Fruit fly (Drosophila melanogaster): Measurements from ENCODE around the gene Gr93c.
A peak's percentile ranks its signal among the peaks of the same experiment; 100 is the strongest.

Gene Gr93c

dm6 chr3R:21853618-21854573 lies 8.8 kb upstream of the Gr93c start (continued):
- TF ChIP-seq CG7556 (GFP tag; optimal IDR thresholded peaks at IDR 0.05) (no peak), CG10979 (tag; optimal IDR thresholded peaks at IDR 0.05) (no peak), CG13775 (GFP tag; optimal IDR thresholded peaks at IDR 0.05) (peak; percentile 1), fd3F (GFP tag; optimal IDR thresholded peaks at IDR 0.05) (no peak), Eip74EF (GFP tag; optimal IDR thresholded peaks at IDR 0.05) (no peak), CG17829 (tag; optimal IDR thresholded peaks at IDR 0.05) (no peak), CG1832 (GFP tag; optimal IDR thresholded peaks at IDR 0.05) (peak; percentile 66)

DNA sequence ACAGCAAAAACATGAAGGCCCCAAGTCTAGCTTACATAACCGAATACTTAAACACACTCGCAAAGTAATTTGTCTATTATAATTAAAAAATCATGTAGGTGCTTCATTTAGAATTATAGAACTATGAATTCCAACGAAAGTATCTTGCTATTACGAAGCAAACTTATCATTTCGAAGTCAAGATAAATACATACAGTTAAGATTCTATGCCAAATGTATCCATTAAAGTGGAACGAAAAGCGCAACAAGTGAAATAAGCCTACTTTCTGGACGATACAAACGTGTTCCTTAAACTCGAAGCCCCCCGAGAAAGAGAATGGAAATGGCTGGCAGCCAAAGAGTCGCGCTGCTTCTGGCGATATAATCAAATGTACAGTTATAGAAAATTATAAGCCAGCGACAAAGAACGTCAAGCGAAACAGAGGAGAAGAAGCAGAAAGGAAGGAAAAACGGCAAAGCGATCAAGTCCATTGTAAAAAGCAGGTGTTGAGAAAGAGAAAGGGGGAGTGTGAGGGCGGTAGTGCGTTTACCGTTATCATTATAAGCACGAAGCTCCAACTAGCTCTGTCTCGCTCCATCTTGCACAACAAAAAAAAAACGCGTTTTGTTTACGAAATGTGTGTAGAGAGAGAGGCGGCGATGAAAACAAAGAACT lies 7.6 kb upstream of the Gr93c start:
- TF ChIP-seq lmd (GFP tag; IDR thresholded peaks at IDR 0.05), result 0 out of 2 replicates have a peak, but pooled peaks have one; percentile 43
- TF ChIP-seq ci (GFP tag; IDR thresholded peaks at IDR 0.05), result peak; percentile 27; the same call in 1 of the 3 replicates
- TF ChIP-seq CG6689 (GFP tag; IDR thresholded peaks at IDR 0.05), result 0 out of 2 replicates have a peak, but pooled peaks have one; percentile 32
- TF ChIP-seq CG2199 (GFP tag; IDR thresholded peaks at IDR 0.05), result peak; percentile 68; the same call in 2 of the 3 replicates
- TF ChIP-seq Xrp1 (GFP tag; IDR thresholded peaks at IDR 0.05), result peak; percentile 26; the same call in 1 of the 2 replicates
- peak; percentile 37 for TF ChIP-seq mam (GFP tag; optimal IDR thresholded peaks at IDR 0.05)
- TF ChIP-seq Optix (GFP tag; IDR thresholded peaks at IDR 0.05), result no peak
- peak; percentile 6 for TF ChIP-seq CG3163 (GFP tag; optimal IDR thresholded peaks at IDR 0.05)
- no peak for TF ChIP-seq CG10431 (GFP tag; optimal IDR thresholded peaks at IDR 0.05)
- TF ChIP-seq tap (tag; optimal IDR thresholded peaks at IDR 0.05), result peak; percentile 28
- TF ChIP-seq CG4328 (GFP tag; optimal IDR thresholded peaks at IDR 0.05), result no peak
- 0 out of 2 replicates have a peak, but pooled peaks have one; percentile 21 for TF ChIP-seq Bgb (GFP tag; IDR thresholded peaks at IDR 0.05; ENCODE audit: partially characterized antibody)
- TF ChIP-seq Hr51 (GFP tag; optimal IDR thresholded peaks at IDR 0.05), result peak in 1 of 2 experiments; percentile 36
- TF ChIP-seq CG17829 (tag; optimal IDR thresholded peaks at IDR 0.05), result no peak
- peak; percentile 59 for TF ChIP-seq Meics (GFP tag; optimal IDR thresholded peaks at IDR 0.05)
- TF ChIP-seq Chrac-16 (GFP tag; optimal IDR thresholded peaks at IDR 0.05), result no peak
- no peak for TF ChIP-seq Ravus (GFP tag; IDR thresholded peaks at IDR 0.05)
- TF ChIP-seq CHES-1-like (GFP tag; optimal IDR thresholded peaks at IDR 0.05), result no peak
- TF ChIP-seq Bdp1 (GFP tag; optimal IDR thresholded peaks at IDR 0.05), result no peak
- TF ChIP-seq Med (GFP tag), result peak; percentile 78
- TF ChIP-seq CG15269 (tag; optimal IDR thresholded peaks at IDR 0.05), result peak; percentile 42
- TF ChIP-seq CG4360 (GFP tag; IDR thresholded peaks at IDR 0.05), result 0 out of 2 replicates have a peak, but pooled peaks have one; percentile 17
- peak; percentile 15 for TF ChIP-seq CG13775 (GFP tag; optimal IDR thresholded peaks at IDR 0.05)
- TF ChIP-seq sna (GFP tag; IDR thresholded peaks at IDR 0.05; ENCODE audit: partially characterized antibody), result no peak
- no peak for TF ChIP-seq CG1832 (GFP tag; optimal IDR thresholded peaks at IDR 0.05)
- peak; percentile 46 for TF ChIP-seq CG7556 (GFP tag; optimal IDR thresholded peaks at IDR 0.05)
- TF ChIP-seq CG2889 (GFP tag; IDR thresholded peaks at IDR 0.05), result no peak
- TF ChIP-seq dpn (GFP tag; optimal IDR thresholded peaks at IDR 0.05), result peak in 1 of 2 experiments; percentile 4
- TF ChIP-seq CG16815 (GFP tag; optimal IDR thresholded peaks at IDR 0.05), result no peak
- TF ChIP-seq Drgx (GFP tag; IDR thresholded peaks at IDR 0.05), result no peak
- peak; percentile 26 for TF ChIP-seq CG17385 (GFP tag; optimal IDR thresholded peaks at IDR 0.05)
- no peak for TF ChIP-seq MESR4 (GFP tag; optimal IDR thresholded peaks at IDR 0.05)
- 0 out of 3 replicates have a peak, but pooled peaks have one; percentile 19 for TF ChIP-seq otp (GFP tag; IDR thresholded peaks at IDR 0.05)
- 0 out of 3 replicates have a peak, but pooled peaks have one; percentile 31 for TF ChIP-seq CG17361 (GFP tag; IDR thresholded peaks at IDR 0.05)
- no peak for TF ChIP-seq Vsx1 (GFP tag; optimal IDR thresholded peaks at IDR 0.05)
- peak; percentile 53 for TF ChIP-seq zfh2 (GFP tag; optimal IDR thresholded peaks at IDR 0.05)
- peak; percentile 32; the same call in 1 of the 2 replicates for TF ChIP-seq CG9932 (GFP tag; IDR thresholded peaks at IDR 0.05)
- peak; percentile 6 for TF ChIP-seq CG13624 (GFP tag; optimal IDR thresholded peaks at IDR 0.05)
- no peak for TF ChIP-seq run (tag; optimal IDR thresholded peaks at IDR 0.05)
- TF ChIP-seq z (GFP tag; IDR thresholded peaks at IDR 0.05), result 0 out of 3 replicates have a peak, but pooled peaks have one; percentile 26

All from whole organism, embryonic.